Worm (Caenorhabditis elegans) whole organism, young adult: ENCODE measurements around the gene T08D10.4.

Source experiments
- D2030.7 ChIP-seq: fragments of 200-800 bp; sonication (Bioruptor generic); IDR thresholded peaks from 2 replicates; pipeline ENCODE4 v1.3.6; 2022; ENCODE audit warnings: missing genetic modification reagents, missing genetic modification characterization, missing compliant biosample characterization
- Y67H2A.10 ChIP-seq: fragments of 200-800 bp; sonication (Bioruptor generic); conservative IDR thresholded peaks from 2 replicates; pipeline ENCODE4 v1.3.6; 2022; ENCODE audit warnings: missing genetic modification reagents, missing genetic modification characterization, missing compliant biosample characterization
- cebp-2 ChIP-seq: fragments of 200-800 bp; sonication (Bioruptor generic); IDR thresholded peaks from 2 replicates; pipeline ENCODE4 v1.3.6; 2022; ENCODE audit warnings: missing genetic modification characterization, missing compliant biosample characterization
- dpl-1 ChIP-seq: fragments of 150-350 bp; optimal IDR thresholded peaks from 2 replicates; lab custom pipeline; 2014; ENCODE audit warnings: missing biosample characterization, missing genetic modification reagents, missing genetic modification characterization
- egrh-3 ChIP-seq: fragments of 200-800 bp; sonication (Bioruptor generic); IDR thresholded peaks from 2 replicates; pipeline ENCODE4 v1.3.6; 2022; ENCODE audit warnings: missing genetic modification reagents, missing genetic modification characterization, missing compliant biosample characterization
- let-526 ChIP-seq: fragments of 200-800 bp; sonication (Bioruptor generic); IDR thresholded peaks from 2 replicates; pipeline ENCODE4 v1.3.6; 2022; ENCODE audit warnings: missing genetic modification reagents, missing genetic modification characterization, missing compliant biosample characterization
- madf-10 ChIP-seq: sonication (generic microtip); optimal IDR thresholded peaks from 2 replicates; lab custom pipeline; 2016; ENCODE audit warnings: mild to moderate bottlenecking, missing genetic modification characterization, missing compliant biosample characterization
- madf-8 ChIP-seq: fragments of 200-800 bp; sonication (Bioruptor generic); conservative IDR thresholded peaks from 2 replicates; pipeline ENCODE4 v1.3.6; 2022; ENCODE audit warnings: missing genetic modification reagents, missing genetic modification characterization, missing compliant biosample characterization
- pha-4 ChIP-seq: fragments of 150-350 bp; sonication (generic microtip); optimal IDR thresholded peaks from 2 replicates; lab custom pipeline; 2014; ENCODE audit warnings: missing biosample characterization, missing genetic modification reagents, missing genetic modification characterization
- rpc-1 ChIP-seq, 2 experiments: fragments of 150-350 bp in 1 of 2; sonication (generic microtip) in 1 of 2; optimal IDR thresholded peaks; 2 replicates each; lab custom pipeline; 2014 to 2018; ENCODE audit warnings: missing biosample characterization in 1 of 2, missing genetic modification characterization in 1 of 2, missing genetic modification reagents in 1 of 2, missing genotype in 1 of 2
- snpc-4 ChIP-seq, 5 experiments: fragments of 150-350 bp in 1 of 5; sonication (generic microtip) in 4 of 5; optimal IDR thresholded peaks; 2 replicates each; lab custom pipeline; 2014 to 2018; ENCODE audit warnings: missing genetic modification characterization in 5 of 5, missing biosample characterization in 3 of 5, antibody characterized with exemption in 2 of 5, mild to moderate bottlenecking in 2 of 5, missing compliant biosample characterization in 2 of 5, missing genotype in 2 of 5, moderate library complexity in 2 of 5, missing genetic modification reagents in 1 of 5
- unc-130 ChIP-seq: sonication (generic microtip); optimal IDR thresholded peaks from 2 replicates; lab custom pipeline; 2016; ENCODE audit warnings: missing genetic modification reagents, missing genetic modification characterization, missing compliant biosample characterization

DNA sequence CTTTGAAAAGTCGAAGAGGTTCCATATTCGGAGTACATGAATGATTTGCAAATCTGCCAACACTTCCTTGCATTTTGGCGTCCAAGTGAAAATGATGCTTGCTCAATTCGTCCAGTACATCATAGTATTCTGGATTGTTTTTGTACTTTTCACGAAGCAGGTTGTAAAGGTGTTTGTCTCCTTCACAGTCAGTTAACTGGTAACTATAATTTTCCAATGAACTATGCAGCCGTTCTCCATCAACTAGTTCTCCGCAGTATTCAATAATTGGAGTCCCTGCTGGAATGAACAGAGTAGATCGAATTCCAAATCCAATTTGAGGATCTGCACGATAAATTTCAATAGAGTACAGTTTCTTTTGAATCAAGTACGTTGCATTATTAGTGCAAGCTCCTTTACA is 18.2 kb upstream of the T08D10.4 start:
- no peak for TF ChIP-seq dpl-1 (GFP tag; lab: Kevin White, UChicago)
- TF ChIP-seq rpc-1 (optimal IDR thresholded peaks at IDR 0.05; lab: Kevin White, UChicago), result no peak
- TF ChIP-seq rpc-1 (tag; optimal IDR thresholded peaks at IDR 0.05; lab: Kevin White, UChicago), result no peak
- no peak for TF ChIP-seq snpc-4 (GFP tag; optimal IDR thresholded peaks at IDR 0.05; lab: Kevin White, UChicago)
- TF ChIP-seq snpc-4 (tag; optimal IDR thresholded peaks at IDR 0.05; lab: Kevin White, UChicago), result no peak
- no peak for TF ChIP-seq madf-8 (GFP tag; lab: Robert Waterston, UW)
- TF ChIP-seq egrh-3 (GFP tag; lab: Robert Waterston, UW), result no peak
- TF ChIP-seq let-526 (GFP tag; lab: Robert Waterston, UW), result no peak
- TF ChIP-seq unc-130 (GFP tag; lab: Kevin White, UChicago), result no peak
- TF ChIP-seq Y67H2A.10 (GFP tag; lab: Robert Waterston, UW), result no peak
- no peak for TF ChIP-seq madf-10 (tag; lab: Kevin White, UChicago)
- TF ChIP-seq pha-4 (tag; lab: Kevin White, UChicago), result no peak
- TF ChIP-seq cebp-2, result no peak
- TF ChIP-seq D2030.7 (GFP tag; lab: Robert Waterston, UW), result no peak
